Worm (Caenorhabditis elegans) whole organism, mixed stage, embryonic: ENCODE data around the gene elpc-3.

ENCODE experiments used
- M03D4.4 ChIP-seq: sonication (generic microtip); optimal IDR thresholded peaks from 2 replicates; lab custom pipeline; 2017; ENCODE audit warnings: mild to moderate bottlenecking, missing genetic modification characterization, missing compliant biosample characterization
- bed-3 ChIP-seq: fragments of 200-800 bp; sonication (Bioruptor generic); optimal IDR thresholded peaks from 3 replicates; lab custom pipeline; 2018; ENCODE audit warnings: mild to moderate bottlenecking, missing genetic modification characterization, moderate library complexity, missing compliant biosample characterization
- blmp-1 ChIP-seq: fragments of 150-350 bp; optimal IDR thresholded peaks from 2 replicates; lab custom pipeline; 2014; ENCODE audit warnings: missing biosample characterization, missing genetic modification characterization
- ceh-39 ChIP-seq: fragments of 150-350 bp; optimal IDR thresholded peaks from 2 replicates; lab custom pipeline; 2014; ENCODE audit warnings: missing biosample characterization, missing genetic modification characterization
- ceh-43 ChIP-seq: fragments of 200-800 bp; sonication (Bioruptor generic); optimal IDR thresholded peaks from 2 replicates; lab custom pipeline; 2018; ENCODE audit warnings: mild to moderate bottlenecking, missing genetic modification characterization, moderate library complexity, missing compliant biosample characterization
- ceh-83 ChIP-seq: fragments of 200-800 bp; sonication (Bioruptor generic); optimal IDR thresholded peaks from 2 replicates; lab custom pipeline; 2018; ENCODE audit warnings: mild to moderate bottlenecking, missing genetic modification characterization, missing compliant biosample characterization
- ces-1 ChIP-seq: fragments of 150-350 bp; optimal IDR thresholded peaks from 2 replicates; lab custom pipeline; 2014; ENCODE audit warnings: missing biosample characterization, missing genetic modification reagents, missing genetic modification characterization
- drap-1 ChIP-seq: fragments of 200-800 bp; sonication (Bioruptor generic); optimal IDR thresholded peaks from 3 replicates; lab custom pipeline; 2018; ENCODE audit warnings: mild to moderate bottlenecking, missing genetic modification characterization, missing compliant biosample characterization
- elt-1 ChIP-seq: sonication (generic microtip); optimal IDR thresholded peaks from 2 replicates; lab custom pipeline; 2017; ENCODE audit warnings: missing genetic modification characterization, mild to moderate bottlenecking, missing compliant biosample characterization, antibody characterized with exemption, moderate library complexity, borderline replicate concordance; ENCODE audit not compliant: insufficient read depth
- elt-3 ChIP-seq: fragments of 150-350 bp; optimal IDR thresholded peaks from 2 replicates; lab custom pipeline; 2014; ENCODE audit warnings: missing biosample characterization, missing genetic modification characterization
- flh-1 ChIP-seq: fragments of 200-800 bp; sonication (Bioruptor generic); optimal IDR thresholded peaks from 2 replicates; lab custom pipeline; 2018; ENCODE audit warnings: mild to moderate bottlenecking, missing genetic modification characterization, moderate library complexity, missing compliant biosample characterization
- lin-13 ChIP-seq: fragments of 150-350 bp; optimal IDR thresholded peaks from 2 replicates; lab custom pipeline; 2014; ENCODE audit warnings: missing biosample characterization, missing genetic modification characterization
- lin-32 ChIP-seq: fragments of 200-800 bp; sonication (Bioruptor generic); optimal IDR thresholded peaks from 2 replicates; lab custom pipeline; 2018; ENCODE audit warnings: mild to moderate bottlenecking, missing genetic modification characterization, missing compliant biosample characterization
- lsy-2 ChIP-seq: fragments of 150-350 bp; optimal IDR thresholded peaks from 2 replicates; lab custom pipeline; 2014; ENCODE audit warnings: missing biosample characterization, missing genetic modification characterization
- mab-5 ChIP-seq: fragments of 150-350 bp; optimal IDR thresholded peaks from 2 replicates; lab custom pipeline; 2014; ENCODE audit warnings: missing biosample characterization, missing genetic modification characterization
- mls-2 ChIP-seq: sonication (generic microtip); optimal IDR thresholded peaks from 2 replicates; lab custom pipeline; 2016; ENCODE audit warnings: mild to moderate bottlenecking, missing genetic modification characterization, moderate library complexity, missing compliant biosample characterization
- nhr-12 ChIP-seq: fragments of 150-350 bp; optimal IDR thresholded peaks from 2 replicates; lab custom pipeline; 2014; ENCODE audit warnings: missing biosample characterization, missing genetic modification characterization
- nhr-237 ChIP-seq: fragments of 150-350 bp; optimal IDR thresholded peaks from 2 replicates; lab custom pipeline; 2014; ENCODE audit warnings: missing biosample characterization, missing genetic modification characterization
- nhr-28 ChIP-seq: fragments of 150-350 bp; optimal IDR thresholded peaks from 2 replicates; lab custom pipeline; 2014; ENCODE audit warnings: missing biosample characterization, missing genetic modification characterization
- nhr-76 ChIP-seq: sonication (generic microtip); optimal IDR thresholded peaks from 2 replicates; lab custom pipeline; 2017; ENCODE audit warnings: missing biosample characterization, missing genetic modification characterization
- pha-4 ChIP-seq: fragments of 150-350 bp; optimal IDR thresholded peaks from 2 replicates; lab custom pipeline; 2018; ENCODE audit warnings: missing biosample characterization, missing genetic modification reagents, missing genetic modification characterization
- sem-2 ChIP-seq: fragments of 200-800 bp; sonication (Bioruptor generic); optimal IDR thresholded peaks from 2 replicates; lab custom pipeline; 2018; ENCODE audit warnings: mild to moderate bottlenecking, missing genetic modification characterization, missing compliant biosample characterization
- snpc-4 ChIP-seq: fragments of 150-350 bp; optimal IDR thresholded peaks from 2 replicates; lab custom pipeline; 2014; ENCODE audit warnings: missing biosample characterization, missing genetic modification characterization
- sptf-1 ChIP-seq: sonication (generic microtip); optimal IDR thresholded peaks from 2 replicates; lab custom pipeline; 2017; ENCODE audit warnings: mild to moderate bottlenecking, missing genetic modification characterization, moderate library complexity, missing compliant biosample characterization
- unc-120 ChIP-seq: sonication (generic microtip); optimal IDR thresholded peaks from 2 replicates; lab custom pipeline; 2017; ENCODE audit warnings: missing genetic modification characterization, missing compliant biosample characterization; ENCODE audit not compliant: poor library complexity, severe bottlenecking
- unc-39 ChIP-seq: fragments of 150-350 bp; optimal IDR thresholded peaks from 2 replicates; lab custom pipeline; 2014; ENCODE audit warnings: missing biosample characterization, missing genetic modification characterization
- unc-62 ChIP-seq: fragments of 150-350 bp; optimal IDR thresholded peaks from 2 replicates; lab custom pipeline; 2014; ENCODE audit warnings: missing biosample characterization, missing genetic modification reagents, missing genetic modification characterization
- ztf-11 ChIP-seq: fragments of 150-350 bp; optimal IDR thresholded peaks from 2 replicates; lab custom pipeline; 2014; ENCODE audit warnings: missing biosample characterization, missing genetic modification characterization

The elpc-3 gene

DNA sequence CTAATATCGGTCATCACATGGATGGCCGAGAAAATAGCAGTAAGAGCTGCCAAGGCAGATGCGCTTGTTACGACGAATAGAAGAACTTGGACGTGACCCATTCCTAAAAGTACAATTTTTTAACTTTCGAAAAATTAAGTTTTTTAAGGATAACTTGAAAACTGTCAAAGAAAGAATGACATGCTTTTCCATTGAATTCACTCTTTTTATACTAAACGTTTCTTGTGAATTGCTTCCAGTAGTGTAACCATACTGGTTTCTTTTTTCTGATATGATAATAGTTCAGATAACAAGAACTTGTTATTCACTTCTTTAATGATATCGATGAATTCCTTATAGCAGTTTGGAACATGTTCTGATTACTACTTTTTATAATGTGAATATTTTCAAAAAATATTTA lies 13.6 kb downstream of the elpc-3 start, which contains the start of gene col-37:
TSS of gene col-37 (minus strand) at position 101 of the 400 bp plus-strand sequence.
- TF ChIP-seq unc-120 (tag; lab: Kevin White, UChicago), result no peak
- no peak for TF ChIP-seq lin-32 (GFP tag; lab: Kevin White, UChicago)
- no peak for TF ChIP-seq sptf-1 (tag; lab: Kevin White, UChicago)
- TF ChIP-seq sem-2 (GFP tag; lab: Kevin White, UChicago), result no peak
- no peak for TF ChIP-seq nhr-12 (tag; lab: Kevin White, UChicago)
- no peak for TF ChIP-seq nhr-28
- no peak for TF ChIP-seq bed-3 (GFP tag; lab: Kevin White, UChicago)
- no peak for TF ChIP-seq unc-39 (tag; lab: Kevin White, UChicago)
- TF ChIP-seq ceh-83 (GFP tag; lab: Kevin White, UChicago), result no peak
- TF ChIP-seq blmp-1 (tag; lab: Kevin White, UChicago), result no peak
- TF ChIP-seq nhr-237 (tag; lab: Kevin White, UChicago), result no peak
- no peak for TF ChIP-seq nhr-76 (tag; lab: Kevin White, UChicago)
- TF ChIP-seq drap-1 (GFP tag; lab: Kevin White, UChicago), result no peak
- no peak for TF ChIP-seq mab-5 (tag; lab: Kevin White, UChicago)
- no peak for TF ChIP-seq ceh-43 (GFP tag; lab: Kevin White, UChicago)
- no peak for TF ChIP-seq mls-2 (tag; lab: Kevin White, UChicago)
- no peak for TF ChIP-seq elt-3 (tag; lab: Kevin White, UChicago)
- TF ChIP-seq lsy-2 (tag; lab: Kevin White, UChicago), result no peak

DNA sequence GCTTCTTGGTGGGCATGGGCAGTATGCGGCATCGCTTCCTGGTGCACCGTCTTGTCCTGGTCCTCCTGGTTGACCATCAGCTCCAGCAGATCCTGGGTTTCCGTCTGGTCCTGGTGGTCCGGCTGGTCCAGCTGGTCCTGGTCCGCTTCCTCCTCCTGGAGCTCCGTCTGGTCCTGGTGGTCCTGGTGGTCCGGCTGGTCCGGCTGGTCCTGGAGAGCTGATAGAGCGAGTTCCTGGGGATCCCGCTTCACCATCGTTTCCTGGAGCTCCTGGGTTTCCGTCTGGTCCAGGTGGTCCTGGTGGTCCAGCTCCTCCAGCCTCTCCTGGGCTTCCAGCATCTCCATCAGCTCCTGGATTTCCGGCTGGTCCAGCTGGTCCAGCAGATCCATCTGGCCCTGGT lies 14.2 kb downstream of the elpc-3 start:
- TF ChIP-seq sem-2 (GFP tag; lab: Kevin White, UChicago) (no peak), sptf-1 (tag; lab: Kevin White, UChicago) (no peak), ztf-11 (tag; lab: Kevin White, UChicago) (no peak)

DNA sequence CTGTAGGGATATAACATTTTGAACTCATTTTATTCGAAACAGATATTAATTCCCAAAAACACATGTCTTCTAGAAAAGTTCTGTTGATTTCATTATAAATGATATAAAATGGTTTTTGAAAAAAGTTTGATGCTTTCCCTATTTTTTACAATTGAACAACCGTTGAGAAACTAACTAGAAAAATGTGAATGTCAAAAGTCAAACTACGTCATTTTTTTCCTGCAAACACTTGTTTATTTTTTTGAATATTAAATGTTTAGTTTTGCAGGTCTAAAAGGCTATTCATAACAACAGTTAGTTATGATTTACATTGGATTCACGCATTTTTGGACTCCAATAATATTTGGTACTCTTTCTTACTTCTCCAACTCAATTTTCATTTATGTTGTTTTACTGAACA lies 18.3 kb downstream of the elpc-3 start, which contains the start of gene srj-4:
TSS of gene srj-4 (plus strand) at position 301 of the 400 bp plus-strand sequence.
- TF ChIP-seq sem-2 (GFP tag; lab: Kevin White, UChicago) (no peak), nhr-28 (no peak)

DNA sequence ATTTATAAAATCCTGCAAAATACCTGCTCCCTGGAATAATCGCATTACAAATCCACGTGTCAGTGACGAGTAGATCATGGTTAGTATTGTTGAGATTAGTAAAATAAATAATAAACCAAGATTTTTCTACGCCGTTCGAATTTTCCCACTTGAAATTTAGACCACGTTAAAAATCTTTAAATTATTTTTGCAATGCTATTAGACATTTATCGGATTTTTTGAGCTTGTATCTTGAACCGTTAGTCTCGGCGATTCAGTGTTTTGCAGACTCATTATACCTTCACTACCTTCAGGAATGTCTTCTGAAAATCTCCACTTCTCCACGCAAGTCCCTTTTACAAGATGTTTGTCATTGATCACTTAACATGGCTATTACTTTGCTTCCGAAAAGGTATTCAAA lies 19.0 kb downstream of the elpc-3 start, which contains the start of gene C27A7.5:
TSS of gene C27A7.5 (minus strand) at position 101 of the 400 bp plus-strand sequence.
- TF ChIP-seq M03D4.4 (tag; lab: Kevin White, UChicago) (no peak), ceh-83 (GFP tag; lab: Kevin White, UChicago) (no peak), ces-1 (no peak), lin-13 (no peak), mls-2 (tag; lab: Kevin White, UChicago) (no peak), ceh-43 (GFP tag; lab: Kevin White, UChicago) (no peak)
- TF ChIP-seq, all 35 proteins: peak for 0

DNA sequence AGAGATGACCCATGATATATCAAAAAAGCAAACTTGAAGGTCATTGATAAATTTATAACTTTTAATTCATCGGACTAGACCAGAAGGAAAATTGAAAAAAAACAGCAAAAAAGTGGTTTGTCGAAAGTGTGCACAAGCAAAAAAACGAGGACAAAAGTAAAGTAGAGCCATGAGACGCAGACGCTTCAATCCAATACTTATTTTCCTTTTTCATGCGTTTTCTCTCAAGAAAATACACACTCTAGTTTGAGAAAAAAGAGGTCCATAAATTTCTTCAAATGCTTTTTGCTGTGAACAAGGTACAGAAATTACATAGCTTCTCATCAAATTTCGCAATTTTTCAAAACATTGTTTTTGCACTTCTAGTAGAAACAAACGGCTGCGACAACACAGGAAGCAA lies 20.1 kb downstream of the elpc-3 start:
- TF ChIP-seq drap-1 (GFP tag; lab: Kevin White, UChicago), result no peak
- no peak for TF ChIP-seq nhr-76 (tag; lab: Kevin White, UChicago)
- TF ChIP-seq sptf-1 (tag; lab: Kevin White, UChicago), result no peak
- no peak for TF ChIP-seq ceh-39 (tag; lab: Kevin White, UChicago)
- TF ChIP-seq flh-1 (GFP tag; lab: Kevin White, UChicago), result no peak
- no peak for TF ChIP-seq elt-1 (tag; lab: Kevin White, UChicago)
- no peak for TF ChIP-seq snpc-4 (tag; lab: Kevin White, UChicago)
- no peak for TF ChIP-seq unc-62 (GFP tag; lab: Kevin White, UChicago)
- no peak for TF ChIP-seq nhr-237 (tag; lab: Kevin White, UChicago)
- TF ChIP-seq ceh-43 (GFP tag; lab: Kevin White, UChicago), result no peak
- no peak for TF ChIP-seq elt-3 (tag; lab: Kevin White, UChicago)
- no peak for TF ChIP-seq unc-120 (tag; lab: Kevin White, UChicago)
- TF ChIP-seq lin-32 (GFP tag; lab: Kevin White, UChicago), result no peak
- no peak for TF ChIP-seq ceh-83 (GFP tag; lab: Kevin White, UChicago)
- TF ChIP-seq bed-3 (GFP tag; lab: Kevin White, UChicago), result no peak
- TF ChIP-seq nhr-12 (tag; lab: Kevin White, UChicago), result no peak
- no peak for TF ChIP-seq ztf-11 (tag; lab: Kevin White, UChicago)
- no peak for TF ChIP-seq M03D4.4 (tag; lab: Kevin White, UChicago)

DNA sequence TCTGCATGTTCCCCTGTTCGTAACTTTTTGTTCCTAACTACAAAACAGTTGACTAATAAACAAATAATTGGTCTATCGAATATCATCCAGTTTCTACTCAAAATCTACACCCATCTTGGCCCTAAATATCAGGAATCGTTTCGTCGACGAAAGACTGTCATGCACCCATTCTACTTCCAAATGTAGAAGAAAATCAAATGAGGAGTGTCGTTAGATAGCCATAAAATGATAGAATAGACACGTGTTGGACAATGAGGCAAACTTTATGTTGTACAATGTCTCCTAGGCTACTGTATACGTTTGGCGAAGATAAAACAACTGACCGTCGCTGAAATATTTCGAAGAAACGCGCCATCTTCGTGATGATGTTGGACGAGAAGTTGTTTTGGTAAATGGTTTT lies 21.2 kb downstream of the elpc-3 start:
- TF ChIP-seq lin-13 (no peak), pha-4 (tag; lab: Kevin White, UChicago) (no peak), mab-5 (tag; lab: Kevin White, UChicago) (no peak), ceh-39 (tag; lab: Kevin White, UChicago) (no peak), blmp-1 (tag; lab: Kevin White, UChicago) (no peak), unc-39 (tag; lab: Kevin White, UChicago) (no peak)
